Worm (Caenorhabditis elegans): ENCODE results near the gene str-136.

DNA sequence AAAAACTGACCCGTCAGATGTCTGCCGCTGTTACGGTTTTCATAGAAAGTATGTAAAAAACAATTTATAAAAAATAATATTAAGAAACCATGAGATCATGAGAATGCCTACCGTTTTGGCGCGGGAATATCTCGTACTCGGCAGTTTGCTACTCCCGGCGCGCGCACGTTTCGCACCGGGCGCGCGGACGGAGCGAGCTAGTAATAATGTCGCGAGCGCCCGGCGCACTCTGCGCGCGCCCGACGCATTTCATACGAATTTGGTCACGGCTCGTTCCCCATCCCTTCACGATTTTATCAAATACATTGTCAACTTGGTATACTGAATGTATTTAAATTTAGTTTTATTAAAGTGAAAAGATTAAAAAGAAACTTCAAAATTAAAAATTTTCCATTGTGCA is 47.2 kb upstream of the str-136 start:
- TF ChIP-seq aly-2 (tag; optimal IDR thresholded peaks at IDR 0.05) (no peak), egl-27 (tag; optimal IDR thresholded peaks at IDR 0.05) (no peak), zag-1 (tag; optimal IDR thresholded peaks at IDR 0.05) (no peak), unc-39 (tag; optimal IDR thresholded peaks at IDR 0.05) (no peak), lin-39 (tag; optimal IDR thresholded peaks at IDR 0.05) (no peak)

Data from whole organism, L2 larva.